Worm (Caenorhabditis elegans): Measurements from ENCODE around the gene fbxb-85.

ce11 chrIII:10869595-10869994 lies 20.8 kb upstream of the fbxb-85 start:
- TF ChIP-seq flt-1 (GFP tag; IDR thresholded peaks at IDR 0.05) (no peak), F13C5.2 (tag; optimal IDR thresholded peaks at IDR 0.05) (no peak), sea-1 (GFP tag; conservative IDR thresholded peaks at IDR 0.05) (no peak), scrt-1 (GFP tag; IDR thresholded peaks at IDR 0.05) (no peak), ama-1 (optimal IDR thresholded peaks at IDR 0.05) (no peak), ets-7 (tag; optimal IDR thresholded peaks at IDR 0.05) (no peak), pes-1 (GFP tag; IDR thresholded peaks at IDR 0.05) (no peak), hnd-1 (tag; optimal IDR thresholded peaks at IDR 0.05) (no peak), tbx-11 (GFP tag; IDR thresholded peaks at IDR 0.05) (no peak)

All from whole organism, early embryonic.